Fruit fly (Drosophila melanogaster) whole organism, embryonic: ENCODE measurements around the gene CG7728.

Source experiments
- Bgb ChIP-seq: fragments of 200-800 bp; sonication (Bioruptor generic); IDR thresholded peaks from 2 replicates; pipeline ENCODE4 v1.3.6; 2022; ENCODE audit warnings: missing biosample characterization, missing genetic modification characterization; ENCODE audit not compliant: partially characterized antibody
- CG10431 ChIP-seq: fragments of 200-800 bp; sonication (Bioruptor generic); optimal IDR thresholded peaks from 3 replicates; lab custom pipeline; 2018; ENCODE audit warnings: missing biosample characterization, mild to moderate bottlenecking, missing genetic modification characterization
- CG11398 ChIP-seq: fragments of 200-800 bp; sonication (Bioruptor generic); optimal IDR thresholded peaks from 2 replicates; lab custom pipeline; 2016; ENCODE audit warnings: missing biosample characterization, missing genetic modification characterization
- CG12155 ChIP-seq: fragments of 200-800 bp; sonication (Bioruptor generic); optimal IDR thresholded peaks from 3 replicates; lab custom pipeline; 2016; ENCODE audit warnings: missing biosample characterization, missing genetic modification characterization
- CG12236 ChIP-seq: fragments of 200-800 bp; sonication (Bioruptor generic); optimal IDR thresholded peaks from 2 replicates; lab custom pipeline; 2016; ENCODE audit warnings: missing biosample characterization, missing genetic modification characterization
- CG1233 ChIP-seq: fragments of 200-800 bp; sonication (Bioruptor generic); optimal IDR thresholded peaks from 4 replicates; lab custom pipeline; 2018; ENCODE audit warnings: missing biosample characterization, mild to moderate bottlenecking, missing genetic modification characterization
- CG12942 ChIP-seq: fragments of 200-800 bp; sonication (Bioruptor generic); optimal IDR thresholded peaks from 3 replicates; lab custom pipeline; 2016; ENCODE audit warnings: missing biosample characterization, missing genetic modification characterization
- CG13296 ChIP-seq: fragments of 200-800 bp; sonication (Bioruptor generic); optimal IDR thresholded peaks from 3 replicates; lab custom pipeline; 2018; ENCODE audit warnings: missing biosample characterization, mild to moderate bottlenecking, missing genetic modification characterization
- CG14667 ChIP-seq: fragments of 200-800 bp; sonication (Bioruptor generic); IDR thresholded peaks from 2 replicates; pipeline ENCODE4 v1.3.6; 2022; ENCODE audit warnings: missing biosample characterization, missing genetic modification characterization
- CG1647 ChIP-seq: fragments of 200-800 bp; sonication (Bioruptor generic); optimal IDR thresholded peaks from 3 replicates; lab custom pipeline; 2016; ENCODE audit warnings: missing biosample characterization, missing genetic modification characterization
- CG16815 ChIP-seq: fragments of 200-800 bp; sonication (Bioruptor generic); optimal IDR thresholded peaks from 3 replicates; lab custom pipeline; 2017; ENCODE audit warnings: missing biosample characterization, mild to moderate bottlenecking, missing genetic modification characterization
- CG2116 ChIP-seq: fragments of 200-800 bp; sonication (Bioruptor generic); optimal IDR thresholded peaks from 3 replicates; lab custom pipeline; 2018; ENCODE audit warnings: missing biosample characterization, mild to moderate bottlenecking, missing genetic modification characterization
- CG2875 ChIP-seq: fragments of 200-800 bp; sonication (Bioruptor generic); optimal IDR thresholded peaks from 2 replicates; lab custom pipeline; 2017; ENCODE audit warnings: missing biosample characterization, mild to moderate bottlenecking, missing genetic modification characterization, missing genetic modification reagents
- CG2889 ChIP-seq: fragments of 200-800 bp; sonication (Bioruptor generic); IDR thresholded peaks from 3 replicates; pipeline ENCODE4 v1.3.6; 2022; ENCODE audit warnings: missing biosample characterization, missing genetic modification characterization
- CG30403 ChIP-seq: fragments of 200-800 bp; sonication (Bioruptor generic); optimal IDR thresholded peaks from 3 replicates; lab custom pipeline; 2016; ENCODE audit warnings: missing biosample characterization, missing genetic modification characterization
- CG3065 ChIP-seq: fragments of 200-800 bp; sonication (Bioruptor generic); optimal IDR thresholded peaks from 2 replicates; lab custom pipeline; 2016; ENCODE audit warnings: missing biosample characterization, missing genetic modification characterization
- CG32767 ChIP-seq: fragments of 200-800 bp; sonication (Bioruptor generic); IDR thresholded peaks from 2 replicates; pipeline ENCODE4 v1.3.6; 2022; ENCODE audit warnings: missing biosample characterization, missing genetic modification characterization
- CG3995 ChIP-seq: fragments of 200-800 bp; sonication (Bioruptor generic); optimal IDR thresholded peaks from 3 replicates; lab custom pipeline; 2016; ENCODE audit warnings: missing biosample characterization, missing genetic modification characterization
- CG42726 ChIP-seq: fragments of 200-800 bp; sonication (Bioruptor generic); IDR thresholded peaks from 2 replicates; pipeline ENCODE4 v1.3.6; 2022; ENCODE audit warnings: missing biosample characterization, missing genetic modification characterization; ENCODE audit not compliant: partially characterized antibody
- CG4282 ChIP-seq: fragments of 200-800 bp; sonication (Bioruptor generic); optimal IDR thresholded peaks from 2 replicates; lab custom pipeline; 2016; ENCODE audit warnings: missing biosample characterization, missing genetic modification characterization
- CG7556 ChIP-seq: fragments of 200-800 bp; sonication (Bioruptor generic); optimal IDR thresholded peaks from 2 replicates; lab custom pipeline; 2017; ENCODE audit warnings: missing biosample characterization, mild to moderate bottlenecking, missing genetic modification characterization
- CG7839 ChIP-seq: fragments of 200-800 bp; sonication (Bioruptor generic); optimal IDR thresholded peaks from 3 replicates; lab custom pipeline; 2018; ENCODE audit warnings: missing biosample characterization, mild to moderate bottlenecking, missing genetic modification characterization, moderate library complexity
- CrebB ChIP-seq: fragments of 200-800 bp; sonication (Bioruptor generic); optimal IDR thresholded peaks from 3 replicates; lab custom pipeline; 2018; ENCODE audit warnings: missing biosample characterization, mild to moderate bottlenecking, missing genetic modification characterization
- D19A ChIP-seq: fragments of 200-800 bp; optimal IDR thresholded peaks from 3 replicates; lab custom pipeline; 2019; ENCODE audit warnings: missing biosample characterization, mild to moderate bottlenecking, missing genetic modification characterization, moderate library complexity
- Doc3 ChIP-seq: fragments of 200-800 bp; sonication (Bioruptor generic); IDR thresholded peaks from 3 replicates; pipeline ENCODE4 v1.3.6; 2022; ENCODE audit warnings: missing biosample characterization, missing genetic modification characterization; ENCODE audit not compliant: partially characterized antibody
- E2f1 ChIP-seq: fragments of 200-800 bp; sonication (Bioruptor generic); IDR thresholded peaks from 2 replicates; pipeline ENCODE4 v1.3.6; 2022; ENCODE audit warnings: missing biosample characterization, missing genetic modification characterization
- GATAe ChIP-seq: fragments of 200-800 bp; sonication (Bioruptor generic); conservative IDR thresholded peaks from 2 replicates; pipeline ENCODE4 v1.3.6; 2022; ENCODE audit warnings: missing biosample characterization, missing genetic modification characterization
- MESR4 ChIP-seq: fragments of 200-800 bp; sonication (Bioruptor generic); optimal IDR thresholded peaks from 2 replicates; lab custom pipeline; 2018; ENCODE audit warnings: missing biosample characterization, mild to moderate bottlenecking, missing genetic modification characterization, moderate library complexity
- Nf-YB ChIP-seq: fragments of 200-800 bp; sonication (Bioruptor generic); optimal IDR thresholded peaks from 3 replicates; lab custom pipeline; 2019; ENCODE audit warnings: missing biosample characterization, mild to moderate bottlenecking, missing genetic modification characterization, moderate library complexity
- Pdp1 ChIP-seq, 2 experiments: fragments of 200-800 bp; sonication (Bioruptor generic); optimal IDR thresholded peaks; 3 replicates each; lab custom pipeline; 2016; ENCODE audit warnings: missing biosample characterization in 2 of 2, missing genetic modification characterization in 2 of 2, mild to moderate bottlenecking in 1 of 2, moderate library complexity in 1 of 2
- Poxn ChIP-seq: fragments of 200-800 bp; sonication (Bioruptor generic); IDR thresholded peaks from 2 replicates; pipeline ENCODE4 v1.3.6; 2022; ENCODE audit warnings: missing biosample characterization, missing genetic modification characterization
- Sry-δ ChIP-seq: fragments of 200-800 bp; sonication (Bioruptor generic); optimal IDR thresholded peaks from 2 replicates; lab custom pipeline; 2016; ENCODE audit warnings: missing biosample characterization, missing genetic modification characterization
- ac ChIP-seq: fragments of 200-800 bp; sonication (Bioruptor generic); optimal IDR thresholded peaks from 3 replicates; lab custom pipeline; 2017; ENCODE audit warnings: missing biosample characterization, mild to moderate bottlenecking, missing genetic modification characterization
- ash1 ChIP-seq: fragments of 200-800 bp; sonication (Bioruptor generic); optimal IDR thresholded peaks from 2 replicates; lab custom pipeline; 2018; ENCODE audit warnings: missing biosample characterization, mild to moderate bottlenecking, missing genetic modification characterization
- bsh ChIP-seq, 2 experiments: fragments of 200-800 bp; sonication (Bioruptor generic); optimal IDR thresholded peaks; 2 replicates each; lab custom pipeline; 2017 to 2018; ENCODE audit warnings: mild to moderate bottlenecking in 2 of 2, missing biosample characterization in 2 of 2, missing genetic modification characterization in 2 of 2, moderate library complexity in 1 of 2
- caup ChIP-seq: fragments of 200-800 bp; sonication (Bioruptor generic); optimal IDR thresholded peaks from 3 replicates; lab custom pipeline; 2017; ENCODE audit warnings: missing biosample characterization, mild to moderate bottlenecking, missing genetic modification characterization, moderate library complexity; ENCODE audit not compliant: severe bottlenecking
- cwo ChIP-seq: fragments of 200-800 bp; sonication (Bioruptor generic); optimal IDR thresholded peaks from 3 replicates; lab custom pipeline; 2017; ENCODE audit warnings: missing biosample characterization, missing genetic modification characterization, mild to moderate bottlenecking, moderate library complexity, missing genetic modification reagents
- dati ChIP-seq: fragments of 200-800 bp; sonication (Bioruptor generic); IDR thresholded peaks from 2 replicates; pipeline ENCODE4 v1.3.6; 2022; ENCODE audit warnings: missing biosample characterization, missing genetic modification characterization
- dpn ChIP-seq, 2 experiments: fragments of 200-800 bp; sonication (Bioruptor generic); optimal IDR thresholded peaks; 3 replicates each; lab custom pipeline; 2016; ENCODE audit warnings: missing biosample characterization in 2 of 2, missing genetic modification characterization in 2 of 2
- dysf ChIP-seq: fragments of 200-800 bp; sonication (Bioruptor generic); IDR thresholded peaks from 3 replicates; pipeline ENCODE4 v1.3.6; 2022; ENCODE audit warnings: missing biosample characterization, missing genetic modification characterization
- eyg ChIP-seq: fragments of 200-800 bp; sonication (Bioruptor generic); optimal IDR thresholded peaks from 3 replicates; lab custom pipeline; 2016; ENCODE audit warnings: missing biosample characterization, missing genetic modification characterization
- fd102C ChIP-seq: fragments of 200-800 bp; sonication (Bioruptor generic); optimal IDR thresholded peaks from 2 replicates; lab custom pipeline; 2018; ENCODE audit warnings: missing biosample characterization, mild to moderate bottlenecking, missing genetic modification characterization, moderate library complexity
- gcm ChIP-seq: fragments of 200-800 bp; sonication (Bioruptor generic); optimal IDR thresholded peaks from 2 replicates; lab custom pipeline; 2019; ENCODE audit warnings: missing biosample characterization, mild to moderate bottlenecking, missing genetic modification characterization, moderate library complexity
- gro ChIP-seq: fragments of 200-800 bp; sonication (Bioruptor generic); optimal IDR thresholded peaks from 2 replicates; lab custom pipeline; 2016; ENCODE audit warnings: missing biosample characterization, missing genetic modification characterization
- gt ChIP-seq: fragments of 200-800 bp; sonication (Bioruptor generic); IDR thresholded peaks from 2 replicates; pipeline ENCODE4 v1.3.6; 2022; ENCODE audit warnings: missing biosample characterization, missing genetic modification characterization
- h ChIP-seq: fragments of >200 bp; optimal IDR thresholded peaks from 2 replicates; lab custom pipeline; 2017
- jigr1 ChIP-seq: fragments of 200-800 bp; sonication (Bioruptor generic); IDR thresholded peaks from 3 replicates; pipeline ENCODE4 v1.3.6; 2022; ENCODE audit warnings: missing biosample characterization, missing genetic modification characterization
- kni ChIP-seq: fragments of 200-800 bp; sonication (Bioruptor generic); optimal IDR thresholded peaks from 3 replicates; lab custom pipeline; 2017; ENCODE audit warnings: mild to moderate bottlenecking, missing biosample characterization, missing genetic modification reagents, missing genetic modification characterization
- mam ChIP-seq: fragments of 200-800 bp; sonication (Bioruptor generic); optimal IDR thresholded peaks from 3 replicates; lab custom pipeline; 2016; ENCODE audit warnings: missing biosample characterization, missing genetic modification characterization
- nau ChIP-seq: fragments of 200-800 bp; sonication (Bioruptor generic); optimal IDR thresholded peaks from 3 replicates; lab custom pipeline; 2017; ENCODE audit warnings: missing biosample characterization, mild to moderate bottlenecking, missing genetic modification characterization, missing genetic modification reagents
- tup ChIP-seq: fragments of 200-800 bp; sonication (Bioruptor generic); optimal IDR thresholded peaks from 2 replicates; lab custom pipeline; 2016; ENCODE audit warnings: missing biosample characterization, mild to moderate bottlenecking, missing genetic modification characterization, moderate library complexity

The CG7728 gene

dm6 chr3L:17044799-17045198, 28.5 kb downstream of the CG7728 start, which contains the start of gene Pop5 (continued):
- TF ChIP-seq jigr1 (GFP tag; lab: Robert Waterston, UW) (no peak), CG3995 (GFP tag; lab: Kevin White, UChicago) (peak; percentile 63), gt (GFP tag; lab: Robert Waterston, UW) (no peak), bsh (GFP tag; optimal IDR thresholded peaks at IDR 0.05; lab: Kevin White, UChicago) (no peak), CrebB (tag; lab: Kevin White, UChicago) (peak; percentile 50), nau (no peak), CG1647 (GFP tag; lab: Kevin White, UChicago) (no peak), GATAe (GFP tag; lab: Robert Waterston, UW) (no peak), tup (no peak), eyg (GFP tag; lab: Kevin White, UChicago) (no peak), CG32767 (GFP tag; lab: Robert Waterston, UW) (no peak), CG7839 (tag; lab: Kevin White, UChicago) (no peak), CG2889 (GFP tag; lab: Robert Waterston, UW) (no peak), Nf-YB (GFP tag; lab: Kevin White, UChicago) (no peak), D19A (tag; lab: Kevin White, UChicago) (no peak), MESR4 (peak; percentile 54), dati (GFP tag; lab: Robert Waterston, UW) (no peak), cwo (no peak), gcm (GFP tag; lab: Kevin White, UChicago) (peak; percentile 21), CG2875 (no peak), ac (GFP tag; lab: Kevin White, UChicago) (no peak), kni (GFP tag; lab: Kevin White, UChicago) (peak; percentile 33), Pdp1 (GFP tag; optimal IDR thresholded peaks at IDR 0.05; lab: Kevin White, UChicago) (peak in 1 of 2 experiments; percentile 41), CG12942 (GFP tag; lab: Kevin White, UChicago) (no peak), CG12155 (GFP tag; lab: Kevin White, UChicago) (no peak), fd102C (GFP tag; lab: Kevin White, UChicago) (no peak), CG4282 (GFP tag; lab: Kevin White, UChicago) (no peak), CG42726 (GFP tag; lab: Robert Waterston, UW) (no peak), Doc3 (GFP tag; lab: Robert Waterston, UW) (0 out of 3 replicates have a peak, but pooled peaks have one; percentile 20), CG30403 (GFP tag; lab: Kevin White, UChicago) (no peak), CG3065 (GFP tag; lab: Kevin White, UChicago) (no peak), CG13296 (GFP tag; lab: Kevin White, UChicago) (no peak), CG16815 (GFP tag; lab: Kevin White, UChicago) (no peak), mam (GFP tag; lab: Kevin White, UChicago) (no peak), dysf (GFP tag; lab: Robert Waterston, UW) (no peak), gro (GFP tag; lab: Kevin White, UChicago) (no peak), h (lab: Kevin White, UChicago) (no peak), ash1 (no peak), CG2116 (GFP tag; lab: Kevin White, UChicago) (peak; percentile 65), E2f1 (GFP tag; lab: Robert Waterston, UW) (no peak), CG11398 (GFP tag; lab: Kevin White, UChicago) (no peak), Bgb (GFP tag; lab: Robert Waterston, UW) (peak; percentile 46; the same call in 1 of the 2 replicates), caup (GFP tag; lab: Kevin White, UChicago) (no peak), CG1233 (peak; percentile 34), Sry-δ (GFP tag; lab: Kevin White, UChicago) (peak; percentile 70), dpn (GFP tag; optimal IDR thresholded peaks at IDR 0.05; lab: Kevin White, UChicago) (no peak), CG10431 (GFP tag; lab: Kevin White, UChicago) (no peak), Poxn (GFP tag; lab: Robert Waterston, UW) (no peak), CG14667 (no peak), CG7556 (GFP tag; lab: Kevin White, UChicago) (no peak), CG12236 (GFP tag; lab: Kevin White, UChicago) (no peak)
